Worm (Caenorhabditis elegans) whole organism, L1 larva: ENCODE measurements around the gene svop-1.

Experiments
- C34B4.2 ChIP-seq: sonication (generic microtip); optimal IDR thresholded peaks from 2 replicates; lab custom pipeline; 2017; ENCODE audit warnings: mild to moderate bottlenecking, missing genetic modification characterization, missing compliant biosample characterization
- aly-2 ChIP-seq: fragments of 150-350 bp; optimal IDR thresholded peaks from 2 replicates; lab custom pipeline; 2014; ENCODE audit warnings: missing biosample characterization, missing genetic modification characterization
- blmp-1 ChIP-seq: fragments of 150-350 bp; optimal IDR thresholded peaks from 2 replicates; lab custom pipeline; 2014; ENCODE audit warnings: missing biosample characterization, missing genetic modification characterization
- ceh-82 ChIP-seq, 3 experiments: fragments of 150-350 bp in 1 of 3; sonication (generic microtip) in 2 of 3; optimal IDR thresholded peaks; 2 replicates each; lab custom pipeline; 2014 to 2017; ENCODE audit warnings: missing biosample characterization in 3 of 3, missing genetic modification characterization in 3 of 3
- ceh-88 ChIP-seq: fragments of 200-800 bp; sonication (Bioruptor generic); IDR thresholded peaks from 2 replicates; pipeline ENCODE4 v1.3.6; 2022; ENCODE audit warnings: missing genetic modification characterization, missing compliant biosample characterization
- ceh-90 ChIP-seq: sonication (generic microtip); optimal IDR thresholded peaks from 2 replicates; lab custom pipeline; 2016; ENCODE audit warnings: missing genetic modification characterization, missing compliant biosample characterization
- dpl-1 ChIP-seq, 3 experiments: fragments of 150-350 bp in 2 of 3; sonication (generic microtip) in 1 of 3; optimal IDR thresholded peaks; 2 replicates each; lab custom pipeline; 2014 to 2017; ENCODE audit warnings: missing biosample characterization in 3 of 3, missing genetic modification characterization in 3 of 3, missing genetic modification reagents in 3 of 3
- dsc-1 ChIP-seq: sonication (generic microtip); optimal IDR thresholded peaks from 2 replicates; lab custom pipeline; 2016; ENCODE audit warnings: mild to moderate bottlenecking, missing genetic modification characterization, missing compliant biosample characterization
- efl-1 ChIP-seq, 4 experiments: fragments of 150-350 bp; optimal IDR thresholded peaks in 3 of 4; peaks in 1 of 4; 1 replicate in 1 of 4; 2 replicates in 3 of 4; lab custom pipeline; 2014; ENCODE audit warnings: missing biosample characterization in 2 of 4, missing genetic modification characterization in 2 of 4, missing genetic modification reagents in 2 of 4
- efl-3 ChIP-seq: fragments of 200-800 bp; sonication (Bioruptor generic); optimal IDR thresholded peaks from 2 replicates; lab custom pipeline; 2018; ENCODE audit warnings: mild to moderate bottlenecking, missing genetic modification characterization, missing compliant biosample characterization
- egl-13 ChIP-seq: sonication (generic microtip); optimal IDR thresholded peaks from 2 replicates; lab custom pipeline; 2016; ENCODE audit warnings: missing genotype, missing genetic modification reagents, missing genetic modification characterization, missing compliant biosample characterization
- elt-2 ChIP-seq: sonication (generic microtip); optimal IDR thresholded peaks from 2 replicates; lab custom pipeline; 2016; ENCODE audit warnings: missing genetic modification characterization, mild to moderate bottlenecking, inconsistent platforms, missing compliant biosample characterization, missing genetic modification reagents
- ets-5 ChIP-seq: fragments of 200-800 bp; sonication (Bioruptor generic); IDR thresholded peaks from 2 replicates; pipeline ENCODE4 v1.3.6; 2022; ENCODE audit warnings: missing genetic modification characterization, missing compliant biosample characterization
- fkh-10 ChIP-seq: sonication (generic microtip); optimal IDR thresholded peaks from 2 replicates; lab custom pipeline; 2017; ENCODE audit warnings: missing biosample characterization, missing genetic modification reagents, missing genetic modification characterization
- fkh-4 ChIP-seq: sonication (generic microtip); optimal IDR thresholded peaks from 2 replicates; lab custom pipeline; 2016; ENCODE audit warnings: missing compliant biosample characterization, missing genetic modification characterization, borderline replicate concordance
- grh-1 ChIP-seq: fragments of 200-800 bp; sonication (Bioruptor generic); IDR thresholded peaks from 2 replicates; pipeline ENCODE4 v1.3.6; 2022; ENCODE audit warnings: missing genetic modification reagents, missing genetic modification characterization, missing compliant biosample characterization
- hlh-17 ChIP-seq: fragments of 200-800 bp; sonication (Bioruptor generic); optimal IDR thresholded peaks from 2 replicates; lab custom pipeline; 2018; ENCODE audit warnings: missing genetic modification characterization, mild to moderate bottlenecking, missing compliant biosample characterization, moderate library complexity, borderline replicate concordance
- irx-1 ChIP-seq: sonication (generic microtip); optimal IDR thresholded peaks from 2 replicates; lab custom pipeline; 2016; ENCODE audit warnings: missing genetic modification characterization, missing compliant biosample characterization
- lin-13 ChIP-seq: fragments of 150-350 bp; optimal IDR thresholded peaks from 2 replicates; lab custom pipeline; 2014; ENCODE audit warnings: missing biosample characterization, missing genetic modification reagents, missing genetic modification characterization
- lin-14 ChIP-seq: fragments of 200-800 bp; sonication (Bioruptor generic); optimal IDR thresholded peaks from 2 replicates; lab custom pipeline; 2018; ENCODE audit warnings: mild to moderate bottlenecking, missing genetic modification characterization, moderate library complexity, missing compliant biosample characterization
- lir-3 ChIP-seq: sonication (generic microtip); optimal IDR thresholded peaks from 2 replicates; lab custom pipeline; 2016; ENCODE audit warnings: mild to moderate bottlenecking, missing genetic modification characterization, moderate library complexity, missing compliant biosample characterization; ENCODE audit not compliant: poor library complexity
- mef-2 ChIP-seq: fragments of 150-350 bp; optimal IDR thresholded peaks from 2 replicates; lab custom pipeline; 2014; ENCODE audit warnings: missing biosample characterization, missing genetic modification characterization
- nhr-11 ChIP-seq: fragments of 150-350 bp; optimal IDR thresholded peaks from 2 replicates; lab custom pipeline; 2014; ENCODE audit warnings: missing biosample characterization, missing genetic modification characterization
- nhr-19 ChIP-seq: fragments of 200-800 bp; sonication (Bioruptor generic); conservative IDR thresholded peaks from 2 replicates; pipeline ENCODE4 v1.3.6; 2022; ENCODE audit warnings: missing genetic modification characterization, missing compliant biosample characterization
- nhr-20 ChIP-seq: sonication (generic microtip); optimal IDR thresholded peaks from 2 replicates; lab custom pipeline; 2016; ENCODE audit warnings: mild to moderate bottlenecking, missing genetic modification characterization, missing compliant biosample characterization
- nhr-28 ChIP-seq: fragments of 150-350 bp; optimal IDR thresholded peaks from 2 replicates; lab custom pipeline; 2014; ENCODE audit warnings: missing biosample characterization, missing genetic modification characterization
- nhr-47 ChIP-seq: sonication (generic microtip); optimal IDR thresholded peaks from 2 replicates; lab custom pipeline; 2016; ENCODE audit warnings: mild to moderate bottlenecking, missing genetic modification characterization, moderate library complexity, missing compliant biosample characterization
- nhr-71 ChIP-seq: sonication (generic microtip); optimal IDR thresholded peaks from 2 replicates; lab custom pipeline; 2016; ENCODE audit warnings: mild to moderate bottlenecking, missing genetic modification characterization, moderate library complexity, missing compliant biosample characterization
- nhr-84 ChIP-seq: sonication (generic microtip); optimal IDR thresholded peaks from 2 replicates; lab custom pipeline; 2017; ENCODE audit warnings: missing biosample characterization, missing genetic modification characterization
- nhr-85 ChIP-seq: sonication (generic microtip); peaks from one replicate; lab custom pipeline; 2016; ENCODE audit warnings: missing genetic modification characterization, inconsistent platforms, missing compliant biosample characterization
- nhr-90 ChIP-seq: sonication (generic microtip); optimal IDR thresholded peaks from 2 replicates; lab custom pipeline; 2016; ENCODE audit warnings: mild to moderate bottlenecking, missing genetic modification characterization, missing compliant biosample characterization; ENCODE audit not compliant: poor library complexity
- pax-3 ChIP-seq: fragments of 200-800 bp; sonication (Bioruptor generic); optimal IDR thresholded peaks from 2 replicates; lab custom pipeline; 2018; ENCODE audit warnings: mild to moderate bottlenecking, missing genetic modification characterization, moderate library complexity, missing compliant biosample characterization
- pqm-1 ChIP-seq: sonication (generic microtip); optimal IDR thresholded peaks from 3 replicates; lab custom pipeline; 2017; ENCODE audit warnings: missing biosample characterization, missing genetic modification characterization
- sox-4 ChIP-seq: sonication (generic microtip); optimal IDR thresholded peaks from 2 replicates; lab custom pipeline; 2016; ENCODE audit warnings: missing genetic modification characterization, missing compliant biosample characterization
- unc-130 ChIP-seq: fragments of 150-350 bp; optimal IDR thresholded peaks from 2 replicates; lab custom pipeline; 2017; ENCODE audit warnings: missing biosample characterization, missing genetic modification characterization, inconsistent platforms
- unc-86 ChIP-seq: sonication (generic microtip); optimal IDR thresholded peaks from 2 replicates; lab custom pipeline; 2016; ENCODE audit warnings: missing genetic modification characterization, missing compliant biosample characterization
- unc-98 ChIP-seq: fragments of 200-800 bp; sonication (Bioruptor generic); IDR thresholded peaks from 2 replicates; pipeline ENCODE4 v1.3.6; 2022; ENCODE audit warnings: missing genetic modification characterization, missing compliant biosample characterization
- vab-15 ChIP-seq: sonication (generic microtip); optimal IDR thresholded peaks from 2 replicates; lab custom pipeline; 2017; ENCODE audit warnings: missing genotype, mild to moderate bottlenecking, missing genetic modification characterization, missing compliant biosample characterization
- xbp-1 ChIP-seq: sonication (generic microtip); optimal IDR thresholded peaks from 2 replicates; lab custom pipeline; 2016; ENCODE audit warnings: missing genetic modification characterization, missing compliant biosample characterization
- ztf-11 ChIP-seq, 2 experiments: sonication (generic microtip); optimal IDR thresholded peaks; 2 replicates each; lab custom pipeline; 2016 to 2017; ENCODE audit warnings: missing genetic modification characterization in 2 of 2, missing biosample characterization in 1 of 2, missing compliant biosample characterization in 1 of 2

Gene svop-1

DNA sequence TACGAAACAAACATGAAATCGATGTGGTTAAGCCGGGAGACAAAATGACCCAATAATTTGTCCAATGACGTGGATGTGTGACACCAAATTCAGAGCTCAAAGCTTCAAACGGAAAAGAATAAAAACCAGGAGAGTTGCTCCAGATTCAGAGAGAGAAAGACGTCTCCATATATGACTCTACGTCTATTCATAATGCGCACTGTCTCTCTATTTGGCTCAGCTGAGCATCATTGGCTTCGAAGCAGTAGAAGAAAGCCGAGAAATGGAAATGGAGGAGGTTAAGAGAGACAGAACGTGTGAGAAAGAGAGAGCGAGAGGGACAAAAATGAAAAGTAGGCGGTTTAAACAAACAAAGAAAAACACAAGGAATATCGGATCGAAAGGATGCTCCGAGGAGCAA, 1.0 kb upstream of the svop-1 start (continued):
- TF ChIP-seq nhr-90 (no peak), nhr-85 (tag; lab: Kevin White, UChicago) (no peak), nhr-84 (tag; lab: Kevin White, UChicago) (no peak), fkh-4 (no peak), nhr-11 (tag; lab: Kevin White, UChicago) (no peak), unc-130 (tag; lab: Kevin White, UChicago) (no peak), nhr-19 (GFP tag; lab: Robert Waterston, UW) (no peak), irx-1 (tag; lab: Kevin White, UChicago) (no peak), xbp-1 (tag; lab: Kevin White, UChicago) (no peak), ceh-90 (tag; lab: Kevin White, UChicago) (no peak), grh-1 (no peak), vab-15 (tag; lab: Kevin White, UChicago) (no peak), nhr-28 (tag; lab: Kevin White, UChicago) (no peak), efl-3 (GFP tag; lab: Kevin White, UChicago) (no peak), lin-13 (GFP tag; lab: Kevin White, UChicago) (no peak), sox-4 (tag; lab: Kevin White, UChicago) (no peak), unc-98 (GFP tag; lab: Robert Waterston, UW) (no peak), efl-1 (optimal IDR thresholded peaks at IDR 0.05; lab: Kevin White, UChicago) (peak; percentile 1 to 26), efl-1 (GFP tag; optimal IDR thresholded peaks at IDR 0.05 in 1 of 2; lab: Kevin White, UChicago) (no peak), blmp-1 (tag; lab: Kevin White, UChicago) (no peak), unc-86 (tag; lab: Kevin White, UChicago) (peak; percentile 16), fkh-10 (no peak), dpl-1 (GFP tag; optimal IDR thresholded peaks at IDR 0.05; lab: Kevin White, UChicago) (peak in 1 of 3 experiments; percentile 26), nhr-71 (tag; lab: Kevin White, UChicago) (peak; percentile 16), hlh-17 (GFP tag; lab: Kevin White, UChicago) (no peak), elt-2 (tag; lab: Kevin White, UChicago) (no peak), aly-2 (tag; lab: Kevin White, UChicago) (no peak), mef-2 (tag; lab: Kevin White, UChicago) (no peak), nhr-20 (tag; lab: Kevin White, UChicago) (no peak), egl-13 (peak; percentile 15), ztf-11 (tag; optimal IDR thresholded peaks at IDR 0.05; lab: Kevin White, UChicago) (no peak), lir-3 (no peak), lin-14 (GFP tag; lab: Kevin White, UChicago) (peak; percentile 71), pax-3 (tag; lab: Kevin White, UChicago) (no peak), nhr-47 (tag; lab: Kevin White, UChicago) (peak; percentile 20), C34B4.2 (tag; lab: Kevin White, UChicago) (no peak)

ce11 chrIII:8882333-8882732, 3.0 kb downstream of the svop-1 start:
- no peak for TF ChIP-seq efl-1 (optimal IDR thresholded peaks at IDR 0.05; lab: Kevin White, UChicago)
- no peak for TF ChIP-seq efl-1 (GFP tag; optimal IDR thresholded peaks at IDR 0.05 in 1 of 2; lab: Kevin White, UChicago)
- no peak for TF ChIP-seq ceh-82 (tag; optimal IDR thresholded peaks at IDR 0.05; lab: Kevin White, UChicago)
- TF ChIP-seq fkh-10, result no peak
- no peak for TF ChIP-seq nhr-28 (tag; lab: Kevin White, UChicago)
- TF ChIP-seq, all 84 proteins: peak for 0

DNA sequence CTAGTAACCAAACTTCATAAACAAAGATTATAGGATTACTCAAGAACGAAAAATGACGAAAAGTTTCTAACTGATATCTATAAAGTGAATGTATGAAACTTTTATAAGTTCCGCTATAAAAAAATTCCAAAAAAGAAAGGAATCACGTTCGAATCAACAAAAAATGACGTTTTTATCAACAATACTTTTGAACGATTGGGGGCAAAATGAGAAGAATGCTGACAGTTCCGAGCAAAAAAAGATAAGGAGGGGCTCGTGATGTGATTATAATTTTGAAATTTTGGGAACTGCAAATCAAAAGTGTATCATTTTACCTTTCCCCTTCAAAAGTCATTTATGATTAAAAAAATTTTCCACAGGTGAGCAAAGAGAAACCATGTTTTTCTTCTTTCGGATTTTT, 6.3 kb downstream of the svop-1 start:
- TF ChIP-seq nhr-47 (tag; lab: Kevin White, UChicago) (no peak), pqm-1 (tag; lab: Kevin White, UChicago) (no peak), ets-5 (GFP tag; lab: Robert Waterston, UW) (no peak), dsc-1 (tag; lab: Kevin White, UChicago) (no peak), hlh-17 (GFP tag; lab: Kevin White, UChicago) (no peak), ceh-88 (GFP tag; lab: Robert Waterston, UW) (no peak), ztf-11 (tag; optimal IDR thresholded peaks at IDR 0.05; lab: Kevin White, UChicago) (no peak)
